Worm (Caenorhabditis elegans): ENCODE measurements around the gene vang-1.

DNA sequence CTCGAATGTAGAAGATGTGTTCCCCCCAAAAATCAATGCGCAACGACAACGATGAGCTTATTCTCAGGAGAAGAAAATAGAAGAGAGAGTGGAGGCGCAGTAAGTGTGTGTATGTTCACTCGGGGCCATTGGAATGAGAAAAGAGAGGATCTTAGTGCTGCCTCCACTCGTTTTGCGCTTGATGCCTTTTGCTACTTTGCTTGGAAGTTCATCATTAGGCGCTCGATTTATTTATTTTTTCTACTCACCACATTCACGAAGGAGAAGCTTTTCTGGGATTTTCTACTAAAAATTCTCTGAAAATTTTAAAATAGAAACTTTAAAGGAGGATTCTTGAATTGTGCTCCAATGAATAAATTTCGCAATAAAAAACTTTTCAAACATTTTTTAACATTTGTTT is 12.6 kb downstream of the vang-1 start, which contains the start of gene F52B10.3:
- no peak for TF ChIP-seq fkh-2 (tag; optimal IDR thresholded peaks at IDR 0.05)
- TF ChIP-seq pha-4 (tag; optimal IDR thresholded peaks at IDR 0.05), result no peak
- TF ChIP-seq elt-1 (tag; optimal IDR thresholded peaks at IDR 0.05), result no peak
